Worm (Caenorhabditis elegans) whole organism, L1 larva: ENCODE results near the gene txt-2.

Experiments
- C16A3.4 ChIP-seq: fragments of 150-350 bp; optimal IDR thresholded peaks from 2 replicates; lab custom pipeline; 2014; ENCODE audit warnings: missing biosample characterization, missing genetic modification characterization
- Y116A8C.19 ChIP-seq: sonication (generic microtip); optimal IDR thresholded peaks from 2 replicates; lab custom pipeline; 2016; ENCODE audit warnings: missing compliant biosample characterization, missing genetic modification characterization, borderline replicate concordance
- alr-1 ChIP-seq: fragments of 200-800 bp; sonication (Bioruptor generic); optimal IDR thresholded peaks from 2 replicates; lab custom pipeline; 2018; ENCODE audit warnings: borderline replicate concordance, mild to moderate bottlenecking, missing genetic modification characterization, missing compliant biosample characterization
- ama-1 ChIP-seq: fragments of 150-350 bp; optimal IDR thresholded peaks from 2 replicates; lab custom pipeline; 2014
- ceh-63 ChIP-seq: fragments of 200-800 bp; sonication (Bioruptor generic); optimal IDR thresholded peaks from 2 replicates; lab custom pipeline; 2018; ENCODE audit warnings: mild to moderate bottlenecking, missing genetic modification characterization, missing compliant biosample characterization
- ceh-82 ChIP-seq, 3 experiments: fragments of 150-350 bp in 1 of 3; sonication (generic microtip) in 2 of 3; optimal IDR thresholded peaks; 2 replicates each; lab custom pipeline; 2014 to 2017; ENCODE audit warnings: missing biosample characterization in 3 of 3, missing genetic modification characterization in 3 of 3
- ceh-90 ChIP-seq: sonication (generic microtip); optimal IDR thresholded peaks from 2 replicates; lab custom pipeline; 2016; ENCODE audit warnings: missing genetic modification characterization, missing compliant biosample characterization
- ces-1 ChIP-seq: fragments of 150-350 bp; optimal IDR thresholded peaks from 2 replicates; lab custom pipeline; 2014; ENCODE audit warnings: missing biosample characterization, missing genetic modification reagents, missing genetic modification characterization
- dpl-1 ChIP-seq, 3 experiments: fragments of 150-350 bp in 2 of 3; sonication (generic microtip) in 1 of 3; optimal IDR thresholded peaks; 2 replicates each; lab custom pipeline; 2014 to 2017; ENCODE audit warnings: missing biosample characterization in 3 of 3, missing genetic modification characterization in 3 of 3, missing genetic modification reagents in 3 of 3
- dsc-1 ChIP-seq: sonication (generic microtip); optimal IDR thresholded peaks from 2 replicates; lab custom pipeline; 2016; ENCODE audit warnings: mild to moderate bottlenecking, missing genetic modification characterization, missing compliant biosample characterization
- efl-1 ChIP-seq, 4 experiments: fragments of 150-350 bp; optimal IDR thresholded peaks in 3 of 4; peaks in 1 of 4; 1 replicate in 1 of 4; 2 replicates in 3 of 4; lab custom pipeline; 2014; ENCODE audit warnings: missing biosample characterization in 2 of 4, missing genetic modification characterization in 2 of 4, missing genetic modification reagents in 2 of 4
- efl-3 ChIP-seq: fragments of 200-800 bp; sonication (Bioruptor generic); optimal IDR thresholded peaks from 2 replicates; lab custom pipeline; 2018; ENCODE audit warnings: mild to moderate bottlenecking, missing genetic modification characterization, missing compliant biosample characterization
- egl-27 ChIP-seq, 2 experiments: fragments of 150-350 bp in 1 of 2; sonication (generic microtip); optimal IDR thresholded peaks; 3 replicates each; lab custom pipeline; 2017 to 2018; ENCODE audit warnings: missing biosample characterization in 2 of 2, missing genetic modification characterization in 2 of 2, missing genetic modification reagents in 2 of 2
- fos-1 ChIP-seq: fragments of 150-350 bp; optimal IDR thresholded peaks from 2 replicates; lab custom pipeline; 2014; ENCODE audit warnings: missing biosample characterization, missing genetic modification characterization
- hpl-2 ChIP-seq: fragments of 150-350 bp; optimal IDR thresholded peaks from 2 replicates; lab custom pipeline; 2014; ENCODE audit warnings: missing biosample characterization, missing genetic modification reagents, missing genetic modification characterization
- irx-1 ChIP-seq: sonication (generic microtip); optimal IDR thresholded peaks from 2 replicates; lab custom pipeline; 2016; ENCODE audit warnings: missing genetic modification characterization, missing compliant biosample characterization
- isw-1 ChIP-seq: fragments of 200-800 bp; sonication (Bioruptor generic); IDR thresholded peaks from 2 replicates; pipeline ENCODE4 v1.3.6; 2022; ENCODE audit warnings: missing genetic modification characterization, missing compliant biosample characterization
- lin-15B ChIP-seq: fragments of 150-350 bp; sonication (generic microtip); optimal IDR thresholded peaks from 3 replicates; lab custom pipeline; 2014; ENCODE audit warnings: missing biosample characterization, missing genetic modification characterization
- lin-35 ChIP-seq, 2 experiments: fragments of 150-350 bp; optimal IDR thresholded peaks; 2 replicates each; lab custom pipeline; 2014; ENCODE audit warnings: missing biosample characterization in 2 of 2, missing genetic modification characterization in 2 of 2, missing genetic modification reagents in 2 of 2
- lir-3 ChIP-seq: sonication (generic microtip); optimal IDR thresholded peaks from 2 replicates; lab custom pipeline; 2016; ENCODE audit warnings: mild to moderate bottlenecking, missing genetic modification characterization, moderate library complexity, missing compliant biosample characterization; ENCODE audit not compliant: poor library complexity
- mdl-1 ChIP-seq, 2 experiments: fragments of 150-350 bp; optimal IDR thresholded peaks; 2 replicates each; lab custom pipeline; 2014 to 2017; ENCODE audit warnings: missing biosample characterization in 2 of 2, missing genetic modification characterization in 2 of 2, inconsistent platforms in 1 of 2
- mep-1 ChIP-seq: fragments of 150-350 bp; optimal IDR thresholded peaks from 2 replicates; lab custom pipeline; 2014; ENCODE audit warnings: missing biosample characterization, missing genetic modification characterization
- nhr-237 ChIP-seq: fragments of 150-350 bp; optimal IDR thresholded peaks from 2 replicates; lab custom pipeline; 2014; ENCODE audit warnings: missing biosample characterization, missing genetic modification characterization
- nhr-28 ChIP-seq: fragments of 150-350 bp; optimal IDR thresholded peaks from 2 replicates; lab custom pipeline; 2014; ENCODE audit warnings: missing biosample characterization, missing genetic modification characterization
- nhr-71 ChIP-seq: sonication (generic microtip); optimal IDR thresholded peaks from 2 replicates; lab custom pipeline; 2016; ENCODE audit warnings: mild to moderate bottlenecking, missing genetic modification characterization, moderate library complexity, missing compliant biosample characterization
- nhr-76 ChIP-seq: sonication (generic microtip); optimal IDR thresholded peaks from 2 replicates; lab custom pipeline; 2017; ENCODE audit warnings: missing biosample characterization, missing genetic modification characterization
- nhr-77 ChIP-seq: fragments of 150-350 bp; optimal IDR thresholded peaks from 2 replicates; lab custom pipeline; 2014; ENCODE audit warnings: missing biosample characterization, missing genetic modification characterization
- nhr-84 ChIP-seq: sonication (generic microtip); optimal IDR thresholded peaks from 2 replicates; lab custom pipeline; 2017; ENCODE audit warnings: missing biosample characterization, missing genetic modification characterization
- nhr-85 ChIP-seq: sonication (generic microtip); peaks from one replicate; lab custom pipeline; 2016; ENCODE audit warnings: missing genetic modification characterization, inconsistent platforms, missing compliant biosample characterization
- pax-3 ChIP-seq: fragments of 200-800 bp; sonication (Bioruptor generic); optimal IDR thresholded peaks from 2 replicates; lab custom pipeline; 2018; ENCODE audit warnings: mild to moderate bottlenecking, missing genetic modification characterization, moderate library complexity, missing compliant biosample characterization
- snpc-4 ChIP-seq: fragments of 150-350 bp; optimal IDR thresholded peaks from 2 replicates; lab custom pipeline; 2014; ENCODE audit warnings: missing biosample characterization, missing genetic modification characterization
- snu-23 ChIP-seq: sonication (generic microtip); optimal IDR thresholded peaks from 2 replicates; lab custom pipeline; 2016; ENCODE audit warnings: missing genetic modification characterization, missing compliant biosample characterization
- sptf-1 ChIP-seq: fragments of 150-350 bp; optimal IDR thresholded peaks from 2 replicates; lab custom pipeline; 2014; ENCODE audit warnings: missing biosample characterization, missing genetic modification characterization
- sup-37 ChIP-seq: fragments of 200-800 bp; sonication (Bioruptor generic); optimal IDR thresholded peaks from 2 replicates; lab custom pipeline; 2018; ENCODE audit warnings: mild to moderate bottlenecking, missing genetic modification characterization, missing compliant biosample characterization
- tlp-1 ChIP-seq: fragments of 150-350 bp; optimal IDR thresholded peaks from 2 replicates; lab custom pipeline; 2014; ENCODE audit warnings: missing biosample characterization, missing genetic modification characterization
- unc-86 ChIP-seq: sonication (generic microtip); optimal IDR thresholded peaks from 2 replicates; lab custom pipeline; 2016; ENCODE audit warnings: missing genetic modification characterization, missing compliant biosample characterization
- xbp-1 ChIP-seq: sonication (generic microtip); optimal IDR thresholded peaks from 2 replicates; lab custom pipeline; 2016; ENCODE audit warnings: missing genetic modification characterization, missing compliant biosample characterization
- ztf-4 ChIP-seq: fragments of 150-350 bp; optimal IDR thresholded peaks from 2 replicates; lab custom pipeline; 2014; ENCODE audit warnings: missing biosample characterization, missing genetic modification characterization

The txt-2 gene

DNA sequence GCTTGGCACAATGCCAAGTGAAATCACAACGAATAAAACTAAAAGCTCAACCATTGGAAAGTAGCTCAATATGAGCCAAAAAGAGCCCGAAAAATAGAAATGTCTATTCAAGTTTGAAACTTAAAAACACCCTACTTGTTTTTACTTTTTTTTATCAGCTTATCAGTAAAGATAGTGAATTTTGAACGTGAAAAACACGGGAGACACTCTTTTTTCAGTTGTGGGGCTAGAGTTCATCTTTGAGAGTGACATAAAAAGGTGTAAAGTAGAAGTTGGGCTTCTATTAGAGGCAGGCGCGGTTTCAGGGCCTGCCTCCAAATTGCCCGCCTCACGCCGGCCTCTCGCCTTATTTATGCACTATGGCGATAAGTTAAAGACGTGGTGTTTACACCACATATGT, 11.4 kb upstream of the txt-2 start, which contains the start of gene oac-39:
Gene oac-39, minus strand, starts transcription at position 101 of the 400 bp plus-strand sequence.
- TF ChIP-seq dsc-1 (tag; lab: Kevin White, UChicago) (no peak), unc-86 (tag; lab: Kevin White, UChicago) (no peak), nhr-71 (no peak), egl-27 (tag; optimal IDR thresholded peaks at IDR 0.05; lab: Kevin White, UChicago) (no peak), ztf-4 (no peak), hpl-2 (GFP tag; lab: Kevin White, UChicago) (no peak), sptf-1 (tag; lab: Kevin White, UChicago) (no peak), pax-3 (no peak), dpl-1 (GFP tag; optimal IDR thresholded peaks at IDR 0.05; lab: Kevin White, UChicago) (no peak), ceh-63 (GFP tag; lab: Kevin White, UChicago) (no peak), ceh-90 (no peak), lin-35 (GFP tag; optimal IDR thresholded peaks at IDR 0.05; lab: Kevin White, UChicago) (no peak), efl-3 (no peak), efl-1 (optimal IDR thresholded peaks at IDR 0.05; lab: Kevin White, UChicago) (no peak), efl-1 (GFP tag; optimal IDR thresholded peaks at IDR 0.05 in 1 of 2; lab: Kevin White, UChicago) (no peak)

- TF ChIP-seq alr-1 (tag; lab: Kevin White, UChicago) (no peak), irx-1 (tag; lab: Kevin White, UChicago) (no peak), unc-86 (tag; lab: Kevin White, UChicago) (no peak), tlp-1 (tag; lab: Kevin White, UChicago) (no peak), egl-27 (tag; optimal IDR thresholded peaks at IDR 0.05; lab: Kevin White, UChicago) (no peak), C16A3.4 (tag; lab: Kevin White, UChicago) (no peak), snpc-4 (no peak), nhr-85 (tag; lab: Kevin White, UChicago) (no peak), mdl-1 (tag; optimal IDR thresholded peaks at IDR 0.05; lab: Kevin White, UChicago) (no peak), nhr-237 (tag; lab: Kevin White, UChicago) (no peak)
These were observed 8.3 kb upstream of the txt-2 start for ce11 chrV:248636-249035.

DNA sequence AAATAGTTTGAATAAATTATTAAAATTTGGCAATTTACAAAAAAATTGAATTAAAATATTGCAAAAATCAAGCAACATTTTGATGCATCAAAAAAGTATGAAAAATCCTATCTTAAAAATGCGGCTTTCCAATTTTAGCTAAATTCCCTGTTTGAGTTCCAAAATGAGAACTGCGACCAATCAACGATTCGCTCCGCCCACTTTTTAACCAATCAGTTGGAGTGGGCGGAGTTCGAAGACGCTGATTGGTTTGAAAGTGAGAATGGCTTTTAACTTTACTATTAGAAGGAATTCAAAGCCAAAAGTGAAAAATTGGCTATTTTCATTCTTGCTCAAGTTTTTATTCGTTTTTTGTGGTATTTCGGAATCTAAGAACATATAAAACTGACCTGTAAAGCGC, 7.3 kb upstream of the txt-2 start:
- no peak for TF ChIP-seq snpc-4
- no peak for TF ChIP-seq isw-1
- TF ChIP-seq alr-1 (tag; lab: Kevin White, UChicago): no peak
- TF ChIP-seq efl-1 (optimal IDR thresholded peaks at IDR 0.05; lab: Kevin White, UChicago): no peak
- TF ChIP-seq efl-1 (GFP tag; optimal IDR thresholded peaks at IDR 0.05 in 1 of 2; lab: Kevin White, UChicago): peak in 1 of 2 experiments; percentile 76
- TF ChIP-seq nhr-76: no peak
- TF ChIP-seq ztf-4: no peak
- TF ChIP-seq, all 84 proteins: peak for 1

ce11 chrV:246097-246496, 5.8 kb upstream of the txt-2 start, which contains the start of gene kin-34:
TSS of gene kin-34 (minus strand) at chrV:246197.
- no peak for TF ChIP-seq ama-1 (lab: Kevin White, UChicago)
- TF ChIP-seq lir-3 (tag; lab: Kevin White, UChicago): no peak
- TF ChIP-seq sup-37: no peak
- no peak for TF ChIP-seq lin-35 (GFP tag; optimal IDR thresholded peaks at IDR 0.05; lab: Kevin White, UChicago)
- no peak for TF ChIP-seq mep-1
- no peak for TF ChIP-seq egl-27 (tag; optimal IDR thresholded peaks at IDR 0.05; lab: Kevin White, UChicago)
- no peak for TF ChIP-seq ceh-82 (tag; optimal IDR thresholded peaks at IDR 0.05; lab: Kevin White, UChicago)
- no peak for TF ChIP-seq ceh-90
- no peak for TF ChIP-seq xbp-1 (tag; lab: Kevin White, UChicago)
- no peak for TF ChIP-seq nhr-77 (tag; lab: Kevin White, UChicago)
- TF ChIP-seq nhr-84 (tag; lab: Kevin White, UChicago): no peak
- no peak for TF ChIP-seq Y116A8C.19 (tag; lab: Kevin White, UChicago)
- no peak for TF ChIP-seq isw-1
- TF ChIP-seq ceh-63 (GFP tag; lab: Kevin White, UChicago): no peak
- no peak for TF ChIP-seq nhr-28
- TF ChIP-seq snu-23 (GFP tag; lab: Kevin White, UChicago): no peak
- TF ChIP-seq ces-1 (GFP tag; lab: Kevin White, UChicago): no peak
- TF ChIP-seq fos-1 (tag; lab: Kevin White, UChicago): no peak
- TF ChIP-seq lin-15B (tag; lab: Kevin White, UChicago): no peak
